Worm (Caenorhabditis elegans) whole organism, L1 larva: ENCODE results near the gene dhs-17.

Experiments
- C34B4.2 ChIP-seq: sonication (generic microtip); optimal IDR thresholded peaks from 2 replicates; lab custom pipeline; 2017; ENCODE audit warnings: mild to moderate bottlenecking, missing genetic modification characterization, missing compliant biosample characterization
- alr-1 ChIP-seq: fragments of 200-800 bp; sonication (Bioruptor generic); optimal IDR thresholded peaks from 2 replicates; lab custom pipeline; 2018; ENCODE audit warnings: borderline replicate concordance, mild to moderate bottlenecking, missing genetic modification characterization, missing compliant biosample characterization
- ama-1 ChIP-seq: fragments of 150-350 bp; optimal IDR thresholded peaks from 2 replicates; lab custom pipeline; 2014
- blmp-1 ChIP-seq: fragments of 150-350 bp; optimal IDR thresholded peaks from 2 replicates; lab custom pipeline; 2014; ENCODE audit warnings: missing biosample characterization, missing genetic modification characterization
- dpl-1 ChIP-seq, 3 experiments: fragments of 150-350 bp in 2 of 3; sonication (generic microtip) in 1 of 3; optimal IDR thresholded peaks; 2 replicates each; lab custom pipeline; 2014 to 2017; ENCODE audit warnings: missing biosample characterization in 3 of 3, missing genetic modification characterization in 3 of 3, missing genetic modification reagents in 3 of 3
- efl-1 ChIP-seq, 4 experiments: fragments of 150-350 bp; optimal IDR thresholded peaks in 3 of 4; peaks in 1 of 4; 1 replicate in 1 of 4; 2 replicates in 3 of 4; lab custom pipeline; 2014; ENCODE audit warnings: missing biosample characterization in 2 of 4, missing genetic modification characterization in 2 of 4, missing genetic modification reagents in 2 of 4
- efl-3 ChIP-seq: fragments of 200-800 bp; sonication (Bioruptor generic); optimal IDR thresholded peaks from 2 replicates; lab custom pipeline; 2018; ENCODE audit warnings: mild to moderate bottlenecking, missing genetic modification characterization, missing compliant biosample characterization
- egl-13 ChIP-seq: sonication (generic microtip); optimal IDR thresholded peaks from 2 replicates; lab custom pipeline; 2016; ENCODE audit warnings: missing genotype, missing genetic modification reagents, missing genetic modification characterization, missing compliant biosample characterization
- egl-27 ChIP-seq, 2 experiments: fragments of 150-350 bp in 1 of 2; sonication (generic microtip); optimal IDR thresholded peaks; 3 replicates each; lab custom pipeline; 2017 to 2018; ENCODE audit warnings: missing biosample characterization in 2 of 2, missing genetic modification characterization in 2 of 2, missing genetic modification reagents in 2 of 2
- elt-2 ChIP-seq: sonication (generic microtip); optimal IDR thresholded peaks from 2 replicates; lab custom pipeline; 2016; ENCODE audit warnings: missing genetic modification characterization, mild to moderate bottlenecking, inconsistent platforms, missing compliant biosample characterization, missing genetic modification reagents
- elt-3 ChIP-seq, 6 experiments: fragments of 150-350 bp in 1 of 6; sonication (generic microtip); optimal IDR thresholded peaks; 2 replicates each; lab custom pipeline; 2017 to 2018; ENCODE audit warnings: missing biosample characterization in 6 of 6, missing genetic modification characterization in 6 of 6, inconsistent platforms in 1 of 6
- fkh-10 ChIP-seq: sonication (generic microtip); optimal IDR thresholded peaks from 2 replicates; lab custom pipeline; 2017; ENCODE audit warnings: missing biosample characterization, missing genetic modification reagents, missing genetic modification characterization
- hlh-17 ChIP-seq: fragments of 200-800 bp; sonication (Bioruptor generic); optimal IDR thresholded peaks from 2 replicates; lab custom pipeline; 2018; ENCODE audit warnings: missing genetic modification characterization, mild to moderate bottlenecking, missing compliant biosample characterization, moderate library complexity, borderline replicate concordance
- hpl-2 ChIP-seq: fragments of 150-350 bp; optimal IDR thresholded peaks from 2 replicates; lab custom pipeline; 2014; ENCODE audit warnings: missing biosample characterization, missing genetic modification reagents, missing genetic modification characterization
- jun-1 ChIP-seq: fragments of 150-350 bp; optimal IDR thresholded peaks from 2 replicates; lab custom pipeline; 2014; ENCODE audit warnings: missing biosample characterization, missing genetic modification reagents, missing genetic modification characterization
- lin-13 ChIP-seq: fragments of 150-350 bp; optimal IDR thresholded peaks from 2 replicates; lab custom pipeline; 2014; ENCODE audit warnings: missing biosample characterization, missing genetic modification reagents, missing genetic modification characterization
- lsy-2 ChIP-seq, 2 experiments: fragments of 150-350 bp; optimal IDR thresholded peaks; 2 replicates each; lab custom pipeline; 2014; ENCODE audit warnings: missing biosample characterization in 2 of 2, missing genetic modification characterization in 2 of 2
- mdl-1 ChIP-seq, 2 experiments: fragments of 150-350 bp; optimal IDR thresholded peaks; 2 replicates each; lab custom pipeline; 2014 to 2017; ENCODE audit warnings: missing biosample characterization in 2 of 2, missing genetic modification characterization in 2 of 2, inconsistent platforms in 1 of 2
- mep-1 ChIP-seq: fragments of 150-350 bp; optimal IDR thresholded peaks from 2 replicates; lab custom pipeline; 2014; ENCODE audit warnings: missing biosample characterization, missing genetic modification characterization
- nhr-12 ChIP-seq: sonication (generic microtip); optimal IDR thresholded peaks from 2 replicates; lab custom pipeline; 2017; ENCODE audit warnings: missing biosample characterization, missing genetic modification characterization
- nhr-19 ChIP-seq: fragments of 200-800 bp; sonication (Bioruptor generic); conservative IDR thresholded peaks from 2 replicates; pipeline ENCODE4 v1.3.6; 2022; ENCODE audit warnings: missing genetic modification characterization, missing compliant biosample characterization
- nhr-237 ChIP-seq: fragments of 150-350 bp; optimal IDR thresholded peaks from 2 replicates; lab custom pipeline; 2014; ENCODE audit warnings: missing biosample characterization, missing genetic modification characterization
- nhr-28 ChIP-seq: fragments of 150-350 bp; optimal IDR thresholded peaks from 2 replicates; lab custom pipeline; 2014; ENCODE audit warnings: missing biosample characterization, missing genetic modification characterization
- nhr-85 ChIP-seq: sonication (generic microtip); peaks from one replicate; lab custom pipeline; 2016; ENCODE audit warnings: missing genetic modification characterization, inconsistent platforms, missing compliant biosample characterization
- pag-3 ChIP-seq: sonication (generic microtip); optimal IDR thresholded peaks from 2 replicates; lab custom pipeline; 2017; ENCODE audit warnings: missing genetic modification characterization, mild to moderate bottlenecking, missing compliant biosample characterization, antibody characterized with exemption, borderline replicate concordance; ENCODE audit not compliant: insufficient read depth
- pax-3 ChIP-seq: fragments of 200-800 bp; sonication (Bioruptor generic); optimal IDR thresholded peaks from 2 replicates; lab custom pipeline; 2018; ENCODE audit warnings: mild to moderate bottlenecking, missing genetic modification characterization, moderate library complexity, missing compliant biosample characterization
- pqm-1 ChIP-seq: sonication (generic microtip); optimal IDR thresholded peaks from 3 replicates; lab custom pipeline; 2017; ENCODE audit warnings: missing biosample characterization, missing genetic modification characterization
- snpc-4 ChIP-seq: fragments of 150-350 bp; optimal IDR thresholded peaks from 2 replicates; lab custom pipeline; 2014; ENCODE audit warnings: missing biosample characterization, missing genetic modification characterization
- sox-4 ChIP-seq: sonication (generic microtip); optimal IDR thresholded peaks from 2 replicates; lab custom pipeline; 2016; ENCODE audit warnings: missing genetic modification characterization, missing compliant biosample characterization
- sup-37 ChIP-seq: fragments of 200-800 bp; sonication (Bioruptor generic); optimal IDR thresholded peaks from 2 replicates; lab custom pipeline; 2018; ENCODE audit warnings: mild to moderate bottlenecking, missing genetic modification characterization, missing compliant biosample characterization
- swsn-7 ChIP-seq: sonication (generic microtip); optimal IDR thresholded peaks from 2 replicates; lab custom pipeline; 2016; ENCODE audit warnings: missing genetic modification characterization, missing compliant biosample characterization
- tbx-2 ChIP-seq: sonication (generic microtip); optimal IDR thresholded peaks from 2 replicates; lab custom pipeline; 2016; ENCODE audit warnings: missing genetic modification characterization, missing compliant biosample characterization
- tlp-1 ChIP-seq: fragments of 150-350 bp; optimal IDR thresholded peaks from 2 replicates; lab custom pipeline; 2014; ENCODE audit warnings: missing biosample characterization, missing genetic modification characterization
- unc-130 ChIP-seq: fragments of 150-350 bp; optimal IDR thresholded peaks from 2 replicates; lab custom pipeline; 2017; ENCODE audit warnings: missing biosample characterization, missing genetic modification characterization, inconsistent platforms
- unc-86 ChIP-seq: sonication (generic microtip); optimal IDR thresholded peaks from 2 replicates; lab custom pipeline; 2016; ENCODE audit warnings: missing genetic modification characterization, missing compliant biosample characterization
- unc-98 ChIP-seq: fragments of 200-800 bp; sonication (Bioruptor generic); IDR thresholded peaks from 2 replicates; pipeline ENCODE4 v1.3.6; 2022; ENCODE audit warnings: missing genetic modification characterization, missing compliant biosample characterization
- vab-15 ChIP-seq: sonication (generic microtip); optimal IDR thresholded peaks from 2 replicates; lab custom pipeline; 2017; ENCODE audit warnings: missing genotype, mild to moderate bottlenecking, missing genetic modification characterization, missing compliant biosample characterization
- zip-4 ChIP-seq: fragments of 200-800 bp; sonication (Bioruptor generic); optimal IDR thresholded peaks from 2 replicates; lab custom pipeline; 2018; ENCODE audit warnings: mild to moderate bottlenecking, missing genetic modification characterization, moderate library complexity, missing compliant biosample characterization
- ztf-11 ChIP-seq, 2 experiments: sonication (generic microtip); optimal IDR thresholded peaks; 2 replicates each; lab custom pipeline; 2016 to 2017; ENCODE audit warnings: missing genetic modification characterization in 2 of 2, missing biosample characterization in 1 of 2, missing compliant biosample characterization in 1 of 2

Gene dhs-17

ce11 chrV:6017630-6018029 is 17.0 kb downstream of the dhs-17 start, which contains the start of the genes rpt-2 and aps-1 (continued):
- TF ChIP-seq C34B4.2 (no peak), blmp-1 (tag; lab: Kevin White, UChicago) (peak; percentile 85), hpl-2 (GFP tag; lab: Kevin White, UChicago) (peak; percentile 47), ama-1 (lab: Kevin White, UChicago) (peak; percentile 60), efl-3 (no peak), nhr-12 (tag; lab: Kevin White, UChicago) (no peak), unc-130 (tag; lab: Kevin White, UChicago) (peak; percentile 95), lin-13 (GFP tag; lab: Kevin White, UChicago) (peak; percentile 81), jun-1 (tag; lab: Kevin White, UChicago) (peak; percentile 57), nhr-28 (tag; lab: Kevin White, UChicago) (no peak), fkh-10 (peak; percentile 75), elt-3 (tag; optimal IDR thresholded peaks at IDR 0.05; lab: Kevin White, UChicago) (peak in 2 of 6 experiments; percentile 64 to 87), unc-98 (GFP tag; lab: Robert Waterston, UW) (no peak), efl-1 (optimal IDR thresholded peaks at IDR 0.05; lab: Kevin White, UChicago) (peak; percentile 87), efl-1 (GFP tag; optimal IDR thresholded peaks at IDR 0.05 in 1 of 2; lab: Kevin White, UChicago) (peak; percentile 83 to 98), pqm-1 (tag; lab: Kevin White, UChicago) (no peak), snpc-4 (tag; lab: Kevin White, UChicago) (peak; percentile 82), pax-3 (tag; lab: Kevin White, UChicago) (no peak), pag-3 (tag; lab: Kevin White, UChicago) (peak; percentile 46), hlh-17 (no peak), mep-1 (tag; lab: Kevin White, UChicago) (peak; percentile 96), elt-2 (tag; lab: Kevin White, UChicago) (peak; percentile 15), swsn-7 (tag; lab: Kevin White, UChicago) (peak; percentile 87), dpl-1 (GFP tag; optimal IDR thresholded peaks at IDR 0.05; lab: Kevin White, UChicago) (peak; percentile 76 to 85 (median 83)), nhr-237 (tag; lab: Kevin White, UChicago) (peak; percentile 43), zip-4 (peak; percentile 33), lsy-2 (tag; optimal IDR thresholded peaks at IDR 0.05; lab: Kevin White, UChicago) (peak; percentile 89 to 92), sox-4 (tag; lab: Kevin White, UChicago) (peak; percentile 63), vab-15 (tag; lab: Kevin White, UChicago) (no peak), sup-37 (GFP tag; lab: Kevin White, UChicago) (no peak), ztf-11 (tag; optimal IDR thresholded peaks at IDR 0.05; lab: Kevin White, UChicago) (peak in 1 of 2 experiments; percentile 69), nhr-85 (tag; lab: Kevin White, UChicago) (peak; percentile 92), tbx-2 (peak; percentile 88), unc-86 (tag; lab: Kevin White, UChicago) (peak; percentile 79), nhr-19 (GFP tag; lab: Robert Waterston, UW) (peak; percentile 85), alr-1 (tag; lab: Kevin White, UChicago) (no peak), egl-27 (tag; optimal IDR thresholded peaks at IDR 0.05; lab: Kevin White, UChicago) (no peak), tlp-1 (tag; lab: Kevin White, UChicago) (no peak)

- no peak for TF ChIP-seq egl-13 (tag; lab: Kevin White, UChicago)
- no peak for TF ChIP-seq mdl-1 (tag; optimal IDR thresholded peaks at IDR 0.05; lab: Kevin White, UChicago)
- TF ChIP-seq nhr-85 (tag; lab: Kevin White, UChicago): peak; percentile 56
These were observed 18.5 kb downstream of the dhs-17 start for ce11 chrV:6016097-6016496.
